Fruit fly (Drosophila melanogaster) whole organism, prepupa: Measurements from ENCODE around the gene CG9686.

Source experiments
- CG10631 ChIP-seq: fragments of 200-800 bp; sonication (Bioruptor generic); optimal IDR thresholded peaks from 2 replicates; lab custom pipeline; 2016; ENCODE audit warnings: missing biosample characterization, missing genetic modification characterization
- CG8319 ChIP-seq: fragments of 200-800 bp; sonication (Bioruptor generic); optimal IDR thresholded peaks from 3 replicates; lab custom pipeline; 2016; ENCODE audit warnings: missing biosample characterization, missing genetic modification characterization
- Hr39 ChIP-seq: fragments of 200-800 bp; sonication (Bioruptor generic); optimal IDR thresholded peaks from 2 replicates; lab custom pipeline; 2016; ENCODE audit warnings: missing biosample characterization, missing genetic modification characterization
- Lpt ChIP-seq: fragments of 200-800 bp; sonication (Bioruptor generic); optimal IDR thresholded peaks from 3 replicates; lab custom pipeline; 2016; ENCODE audit warnings: missing biosample characterization, missing genetic modification characterization
- cyc ChIP-seq: fragments of 200-800 bp; sonication (Bioruptor generic); optimal IDR thresholded peaks from 3 replicates; lab custom pipeline; 2016; ENCODE audit warnings: missing biosample characterization, missing genetic modification characterization
- eg ChIP-seq: fragments of 200-800 bp; sonication (Bioruptor generic); IDR thresholded peaks from 3 replicates; pipeline ENCODE4 v1.3.6; 2022; ENCODE audit warnings: missing biosample characterization, missing genetic modification characterization
- fd85E ChIP-seq: fragments of 200-800 bp; sonication (Bioruptor generic); optimal IDR thresholded peaks from 3 replicates; lab custom pipeline; 2016; ENCODE audit warnings: missing biosample characterization, missing genetic modification characterization
- net ChIP-seq: fragments of 200-800 bp; sonication (Bioruptor generic); optimal IDR thresholded peaks from 3 replicates; lab custom pipeline; 2016; ENCODE audit warnings: missing biosample characterization, missing genetic modification characterization
- ss ChIP-seq, 2 experiments: fragments of 200-800 bp; sonication (Bioruptor generic); optimal IDR thresholded peaks; 2 replicates in 1 of 2; 3 replicates in 1 of 2; lab custom pipeline; 2017 to 2018; ENCODE audit warnings: mild to moderate bottlenecking in 2 of 2, missing biosample characterization in 2 of 2, missing genetic modification characterization in 2 of 2, moderate library complexity in 1 of 2

- TF ChIP-seq fd85E (GFP tag; lab: Kevin White, UChicago) (no peak), CG10631 (no peak), cyc (GFP tag; lab: Kevin White, UChicago) (no peak), CG8319 (GFP tag; lab: Kevin White, UChicago) (no peak), eg (no peak), Hr39 (no peak), net (GFP tag; lab: Kevin White, UChicago) (no peak), ss (GFP tag; optimal IDR thresholded peaks at IDR 0.05; lab: Kevin White, UChicago) (no peak), Lpt (GFP tag; lab: Kevin White, UChicago) (no peak)
These were observed at the start of gene CG9686 for dm6 chrX:9879570-9879969.
